Fruit fly (Drosophila melanogaster) whole organism, embryonic: ENCODE data around the gene HemK2.

Experiments
- Awh ChIP-seq: fragments of 200-800 bp; sonication (Bioruptor generic); IDR thresholded peaks from 2 replicates; pipeline ENCODE4, ENCODE4 v1.3.6; 2022; ENCODE audit warnings: missing biosample characterization, missing genetic modification characterization
- CG12155 ChIP-seq: fragments of 200-800 bp; sonication (Bioruptor generic); optimal IDR thresholded peaks from 3 replicates; lab custom pipeline; 2016; ENCODE audit warnings: missing biosample characterization, missing genetic modification characterization
- CG12236 ChIP-seq: fragments of 200-800 bp; sonication (Bioruptor generic); optimal IDR thresholded peaks from 2 replicates; lab custom pipeline; 2016; ENCODE audit warnings: missing biosample characterization, missing genetic modification characterization
- CG12299 ChIP-seq: fragments of 200-800 bp; sonication (Bioruptor generic); optimal IDR thresholded peaks from 2 replicates; lab custom pipeline; 2018; ENCODE audit warnings: missing biosample characterization, mild to moderate bottlenecking, missing genetic modification characterization
- CG13287 ChIP-seq: fragments of 200-800 bp; sonication (Bioruptor generic); IDR thresholded peaks from 2 replicates; pipeline ENCODE4 v1.3.6; 2022; ENCODE audit warnings: missing biosample characterization, missing genetic modification characterization; ENCODE audit not compliant: partially characterized antibody
- CG13424 ChIP-seq: fragments of 200-800 bp; sonication (Bioruptor generic); optimal IDR thresholded peaks from 2 replicates; lab custom pipeline; 2019; ENCODE audit warnings: missing biosample characterization, mild to moderate bottlenecking, missing genetic modification characterization, moderate library complexity
- CG13894 ChIP-seq: fragments of 200-800 bp; sonication (Bioruptor generic); optimal IDR thresholded peaks from 3 replicates; lab custom pipeline; 2018; ENCODE audit warnings: missing biosample characterization, mild to moderate bottlenecking, missing genetic modification characterization, moderate library complexity
- CG14441 ChIP-seq: fragments of 200-800 bp; sonication (Bioruptor generic); IDR thresholded peaks from 2 replicates; pipeline ENCODE4 v1.3.6; 2022; ENCODE audit warnings: missing biosample characterization, missing genetic modification characterization
- CG17359 ChIP-seq: fragments of 200-800 bp; sonication (Bioruptor generic); optimal IDR thresholded peaks from 3 replicates; lab custom pipeline; 2018; ENCODE audit warnings: missing biosample characterization, mild to moderate bottlenecking, missing genetic modification characterization, moderate library complexity
- CG17361 ChIP-seq: fragments of 200-800 bp; sonication (Bioruptor generic); IDR thresholded peaks from 3 replicates; pipeline ENCODE4 v1.3.6; 2022; ENCODE audit warnings: missing biosample characterization, missing genetic modification characterization
- CG2129 ChIP-seq: fragments of 200-800 bp; sonication (Bioruptor generic); IDR thresholded peaks from 2 replicates; pipeline ENCODE4 v1.3.6; 2022; ENCODE audit warnings: missing biosample characterization, missing genetic modification characterization; ENCODE audit not compliant: partially characterized antibody
- CG2678 ChIP-seq: fragments of 200-800 bp; sonication (Bioruptor generic); optimal IDR thresholded peaks from 3 replicates; lab custom pipeline; 2019; ENCODE audit warnings: missing biosample characterization, mild to moderate bottlenecking, missing genetic modification characterization, moderate library complexity
- CG2712 ChIP-seq: fragments of 200-800 bp; optimal IDR thresholded peaks from 3 replicates; lab custom pipeline; 2019; ENCODE audit warnings: missing biosample characterization, mild to moderate bottlenecking, missing genetic modification characterization, moderate library complexity
- CG2875 ChIP-seq: fragments of 200-800 bp; sonication (Bioruptor generic); optimal IDR thresholded peaks from 2 replicates; lab custom pipeline; 2017; ENCODE audit warnings: missing biosample characterization, mild to moderate bottlenecking, missing genetic modification characterization, missing genetic modification reagents
- CG3407 ChIP-seq: fragments of 200-800 bp; sonication (Bioruptor generic); optimal IDR thresholded peaks from 2 replicates; lab custom pipeline; 2018; ENCODE audit warnings: missing biosample characterization, mild to moderate bottlenecking, missing genetic modification characterization
- CG34376 ChIP-seq: fragments of 200-800 bp; sonication (Bioruptor generic); optimal IDR thresholded peaks from 2 replicates; lab custom pipeline; 2018; ENCODE audit warnings: missing biosample characterization, mild to moderate bottlenecking, missing genetic modification characterization
- CG42726 ChIP-seq: fragments of 200-800 bp; sonication (Bioruptor generic); IDR thresholded peaks from 2 replicates; pipeline ENCODE4 v1.3.6; 2022; ENCODE audit warnings: missing biosample characterization, missing genetic modification characterization; ENCODE audit not compliant: partially characterized antibody
- CG4360 ChIP-seq: fragments of 200-800 bp; sonication (Bioruptor generic); IDR thresholded peaks from 2 replicates; pipeline ENCODE4 v1.3.6; 2022; ENCODE audit warnings: missing biosample characterization, missing genetic modification characterization
- CG4617 ChIP-seq: fragments of 200-800 bp; sonication (Bioruptor generic); optimal IDR thresholded peaks from 3 replicates; lab custom pipeline; 2016; ENCODE audit warnings: missing biosample characterization, missing genetic modification characterization, borderline replicate concordance
- CG4707 ChIP-seq: fragments of 200-800 bp; sonication (Bioruptor generic); optimal IDR thresholded peaks from 2 replicates; lab custom pipeline; 2018; ENCODE audit warnings: missing biosample characterization, mild to moderate bottlenecking, missing genetic modification characterization, moderate library complexity
- CG5953 ChIP-seq: fragments of 200-800 bp; sonication (Bioruptor generic); IDR thresholded peaks from 2 replicates; pipeline ENCODE4 v1.3.6; 2022; ENCODE audit warnings: missing biosample characterization, missing genetic modification characterization
- CG9817 ChIP-seq: fragments of 200-800 bp; sonication (Bioruptor generic); optimal IDR thresholded peaks from 2 replicates; lab custom pipeline; 2018; ENCODE audit warnings: missing biosample characterization, mild to moderate bottlenecking, missing genetic modification characterization, moderate library complexity
- CTCF ChIP-seq: fragments of 200-800 bp; sonication (Bioruptor generic); optimal IDR thresholded peaks from 2 replicates; lab custom pipeline; 2017; ENCODE audit warnings: missing biosample characterization, mild to moderate bottlenecking, missing genetic modification characterization, moderate library complexity
- Deaf1 ChIP-seq: fragments of 200-800 bp; optimal IDR thresholded peaks from 3 replicates; lab custom pipeline; 2019; ENCODE audit warnings: missing biosample characterization, mild to moderate bottlenecking, missing genetic modification characterization, moderate library complexity
- Doc3 ChIP-seq: fragments of 200-800 bp; sonication (Bioruptor generic); IDR thresholded peaks from 3 replicates; pipeline ENCODE4 v1.3.6; 2022; ENCODE audit warnings: missing biosample characterization, missing genetic modification characterization; ENCODE audit not compliant: partially characterized antibody
- Eip74EF ChIP-seq, 2 experiments: fragments of 200-800 bp in 1 of 2; fragments of >200 bp in 1 of 2; sonication (Bioruptor generic) in 1 of 2; optimal IDR thresholded peaks; 2 replicates each; lab custom pipeline; 2017 to 2019; ENCODE audit warnings: missing biosample characterization in 2 of 2, missing genetic modification characterization in 2 of 2, mild to moderate bottlenecking in 1 of 2, moderate library complexity in 1 of 2
- Ets65A ChIP-seq: fragments of 200-800 bp; sonication (Bioruptor generic); peaks from one replicate; lab custom pipeline; 2016; ENCODE audit warnings: missing biosample characterization, missing genetic modification characterization
- HHEX ChIP-seq: fragments of 200-800 bp; sonication (Bioruptor generic); optimal IDR thresholded peaks from 3 replicates; lab custom pipeline; 2017; ENCODE audit warnings: missing biosample characterization, mild to moderate bottlenecking, missing genetic modification characterization, missing genetic modification reagents
- HLH54F ChIP-seq: fragments of 200-800 bp; sonication (Bioruptor generic); optimal IDR thresholded peaks from 3 replicates; lab custom pipeline; 2016; ENCODE audit warnings: missing biosample characterization, missing genetic modification characterization
- MESR4 ChIP-seq: fragments of 200-800 bp; sonication (Bioruptor generic); optimal IDR thresholded peaks from 2 replicates; lab custom pipeline; 2018; ENCODE audit warnings: missing biosample characterization, mild to moderate bottlenecking, missing genetic modification characterization, moderate library complexity
- Mrtf ChIP-seq: fragments of 200-800 bp; sonication (Bioruptor generic); IDR thresholded peaks from 3 replicates; pipeline ENCODE4 v1.3.6; 2022; ENCODE audit warnings: missing biosample characterization, missing genetic modification characterization
- NC2α ChIP-seq: fragments of 200-800 bp; sonication (Bioruptor generic); optimal IDR thresholded peaks from 2 replicates; lab custom pipeline; 2016; ENCODE audit warnings: missing biosample characterization, missing genetic modification characterization
- NFAT ChIP-seq: fragments of 200-800 bp; sonication (Bioruptor generic); IDR thresholded peaks from 2 replicates; pipeline ENCODE4 v1.3.6; 2022; ENCODE audit warnings: missing biosample characterization, missing genetic modification characterization
- bbx ChIP-seq: fragments of 200-800 bp; sonication (Bioruptor generic); IDR thresholded peaks from 2 replicates; pipeline ENCODE4 v1.3.6; 2022; ENCODE audit warnings: missing biosample characterization, missing genetic modification characterization; ENCODE audit not compliant: partially characterized antibody
- corto ChIP-seq: fragments of 200-800 bp; sonication (Bioruptor generic); optimal IDR thresholded peaks from 2 replicates; lab custom pipeline; 2016; ENCODE audit warnings: missing biosample characterization, mild to moderate bottlenecking, missing genetic modification characterization, moderate library complexity
- danr ChIP-seq: fragments of 200-800 bp; sonication (Bioruptor generic); IDR thresholded peaks from 2 replicates; pipeline ENCODE4 v1.3.6; 2022; ENCODE audit warnings: missing biosample characterization, missing genetic modification characterization
- esg ChIP-seq: fragments of 200-800 bp; sonication (Bioruptor generic); conservative IDR thresholded peaks from 2 replicates; pipeline ENCODE4 v1.3.6; 2022; ENCODE audit warnings: missing biosample characterization, missing genetic modification characterization
- fd102C ChIP-seq: fragments of 200-800 bp; sonication (Bioruptor generic); optimal IDR thresholded peaks from 2 replicates; lab custom pipeline; 2018; ENCODE audit warnings: missing biosample characterization, mild to moderate bottlenecking, missing genetic modification characterization, moderate library complexity
- hth ChIP-seq: fragments of >200 bp; optimal IDR thresholded peaks from 2 replicates; lab custom pipeline; 2017; ENCODE audit warnings: inconsistent platforms
- insv ChIP-seq, 2 experiments: fragments of 200-800 bp; sonication (Bioruptor generic); optimal IDR thresholded peaks; 3 replicates each; lab custom pipeline; 2016 to 2018; ENCODE audit warnings: missing biosample characterization in 2 of 2, missing genetic modification characterization in 2 of 2
- ken ChIP-seq: fragments of 200-800 bp; sonication (Bioruptor generic); IDR thresholded peaks from 3 replicates; pipeline ENCODE4 v1.3.6; 2022; ENCODE audit warnings: missing biosample characterization, missing genetic modification characterization
- kni ChIP-seq: fragments of 200-800 bp; sonication (Bioruptor generic); optimal IDR thresholded peaks from 3 replicates; lab custom pipeline; 2017; ENCODE audit warnings: mild to moderate bottlenecking, missing biosample characterization, missing genetic modification reagents, missing genetic modification characterization
- sens ChIP-seq: fragments of 200-800 bp; sonication (Bioruptor generic); peaks from one replicate; lab custom pipeline; 2016; ENCODE audit warnings: missing biosample characterization, missing genetic modification characterization
- slbo ChIP-seq: fragments of 200-800 bp; sonication (Bioruptor generic); IDR thresholded peaks from 2 replicates; pipeline ENCODE4 v1.3.6; 2022; ENCODE audit warnings: missing biosample characterization, missing genetic modification characterization
- slp2 ChIP-seq: fragments of 200-800 bp; sonication (Bioruptor generic); optimal IDR thresholded peaks from 2 replicates; lab custom pipeline; 2016; ENCODE audit warnings: missing biosample characterization, missing genetic modification characterization
- tap ChIP-seq: fragments of 200-800 bp; optimal IDR thresholded peaks from 3 replicates; lab custom pipeline; 2019; ENCODE audit warnings: missing biosample characterization, mild to moderate bottlenecking, missing genetic modification characterization, moderate library complexity
- ttk ChIP-seq: fragments of 200-800 bp; sonication (Bioruptor generic); IDR thresholded peaks from 2 replicates; pipeline ENCODE4 v2.1.2; 2022; ENCODE audit warnings: missing biosample characterization, missing genetic modification characterization
- twi ChIP-seq: fragments of 200-800 bp; optimal IDR thresholded peaks from 2 replicates; lab custom pipeline; 2019; ENCODE audit warnings: missing biosample characterization, mild to moderate bottlenecking, missing genetic modification characterization, moderate library complexity
- zf30C ChIP-seq: fragments of 200-800 bp; sonication (Bioruptor generic); optimal IDR thresholded peaks from 3 replicates; lab custom pipeline; 2018; ENCODE audit warnings: missing biosample characterization, mild to moderate bottlenecking, missing genetic modification characterization

HemK2 gene

dm6 chr2L:2748480-2749143 lies 10.9 kb downstream of the HemK2 start (continued):
- TF ChIP-seq CG4707 (peak; percentile 59), NFAT (GFP tag; lab: Robert Waterston, UW) (peak; percentile 94), zf30C (GFP tag; lab: Kevin White, UChicago) (peak; percentile 40), CG9817 (tag; lab: Kevin White, UChicago) (peak; percentile 89), CG2678 (tag; lab: Kevin White, UChicago) (peak; percentile 94), CG17361 (no peak; the same call in 2 of the 3 replicates), CG3407 (GFP tag; lab: Kevin White, UChicago) (peak; percentile 59), CG2875 (GFP tag; lab: Kevin White, UChicago) (no peak), CG42726 (GFP tag; lab: Robert Waterston, UW) (no peak), twi (tag; lab: Kevin White, UChicago) (peak; percentile 81), CG12155 (GFP tag; lab: Kevin White, UChicago) (peak; percentile 90), CG17359 (tag; lab: Kevin White, UChicago) (peak; percentile 76), CTCF (GFP tag; lab: Kevin White, UChicago) (peak; percentile 47), Eip74EF (GFP tag; optimal IDR thresholded peaks at IDR 0.05; lab: Kevin White, UChicago) (peak in 1 of 2 experiments; percentile 4), ttk (GFP tag; lab: Robert Waterston, UW) (peak; percentile 81), Awh (GFP tag; lab: Robert Waterston, UW) (peak; percentile 80), CG4617 (GFP tag; lab: Kevin White, UChicago) (peak; percentile 80), hth (lab: Kevin White, UChicago) (no peak), Mrtf (peak; percentile 85), CG2712 (tag; lab: Kevin White, UChicago) (peak; percentile 91), slp2 (GFP tag; lab: Kevin White, UChicago) (peak; percentile 53), Doc3 (GFP tag; lab: Robert Waterston, UW) (no peak), CG12299 (tag; lab: Kevin White, UChicago) (peak; percentile 49), esg (GFP tag; lab: Robert Waterston, UW) (peak; percentile 80), CG5953 (GFP tag; lab: Robert Waterston, UW) (peak; percentile 63; the same call in 1 of the 2 replicates), bbx (GFP tag; lab: Robert Waterston, UW) (peak; percentile 45), HHEX (peak; percentile 90), HLH54F (peak; percentile 85), insv (GFP tag; optimal IDR thresholded peaks at IDR 0.05; lab: Kevin White, UChicago) (peak in 1 of 2 experiments; percentile 67), Ets65A (peak; percentile 99), Deaf1 (tag; lab: Kevin White, UChicago) (peak; percentile 76), CG13424 (tag; lab: Kevin White, UChicago) (peak; percentile 91), corto (no peak), CG4360 (GFP tag; lab: Robert Waterston, UW) (peak; percentile 36; the same call in 1 of the 2 replicates), slbo (GFP tag; lab: Robert Waterston, UW) (peak; percentile 94), CG34376 (GFP tag; lab: Kevin White, UChicago) (peak; percentile 94), kni (GFP tag; lab: Kevin White, UChicago) (peak; percentile 55), danr (GFP tag; lab: Robert Waterston, UW) (peak; percentile 75), CG2129 (GFP tag; lab: Robert Waterston, UW) (no peak), NC2α (GFP tag; lab: Kevin White, UChicago) (peak; percentile 19), CG13894 (tag; lab: Kevin White, UChicago) (peak; percentile 94), sens (GFP tag; lab: Kevin White, UChicago) (peak; percentile 91), CG12236 (GFP tag; lab: Kevin White, UChicago) (peak; percentile 33), tap (tag; lab: Kevin White, UChicago) (peak; percentile 74), MESR4 (GFP tag; lab: Kevin White, UChicago) (peak; percentile 90), CG13287 (GFP tag; lab: Robert Waterston, UW) (peak; percentile 73), ken (GFP tag; lab: Robert Waterston, UW) (peak; percentile 90), fd102C (GFP tag; lab: Kevin White, UChicago) (peak; percentile 27), CG14441 (GFP tag; lab: Robert Waterston, UW) (peak; percentile 86)
